Worm (Caenorhabditis elegans) whole organism, midembryonic: ENCODE measurements around the gene cal-3.
A peak's percentile ranks its signal among the peaks of the same experiment; 100 is the strongest.

Source experiments
- T22C8.4 ChIP-seq: fragments of 200-800 bp; sonication (Bioruptor generic); IDR thresholded peaks from 2 replicates; pipeline ENCODE4 v1.3.6; 2022; ENCODE audit warnings: missing genetic modification characterization, missing compliant biosample characterization
- cog-1 ChIP-seq: sonication (generic microtip); optimal IDR thresholded peaks from 2 replicates; lab custom pipeline; 2016; ENCODE audit warnings: missing genetic modification characterization, missing compliant biosample characterization
- flt-1 ChIP-seq: fragments of 200-800 bp; sonication (Bioruptor generic); IDR thresholded peaks from 2 replicates; pipeline ENCODE4 v1.3.6; 2022; ENCODE audit warnings: missing genetic modification characterization, missing compliant biosample characterization
- klf-2 ChIP-seq: fragments of 200-800 bp; sonication (Bioruptor generic); conservative IDR thresholded peaks from 2 replicates; pipeline ENCODE4 v1.3.6; 2022; ENCODE audit warnings: missing genetic modification reagents, missing genetic modification characterization, missing compliant biosample characterization
- med-1 ChIP-seq: sonication (generic microtip); optimal IDR thresholded peaks from 2 replicates; lab custom pipeline; 2017; ENCODE audit warnings: missing genetic modification characterization, mild to moderate bottlenecking, missing compliant biosample characterization, antibody characterized with exemption, missing genetic modification reagents; ENCODE audit not compliant: insufficient read depth
- ref-1 ChIP-seq: fragments of 200-800 bp; sonication (Bioruptor generic); conservative IDR thresholded peaks from 2 replicates; pipeline ENCODE4 v1.3.6; 2022; ENCODE audit warnings: missing genetic modification reagents, missing genetic modification characterization, missing compliant biosample characterization
- tab-1 ChIP-seq: fragments of 200-800 bp; sonication (Bioruptor generic); IDR thresholded peaks from 2 replicates; pipeline ENCODE4 v1.3.6; 2022; ENCODE audit warnings: missing genetic modification characterization, missing compliant biosample characterization
- ztf-23 ChIP-seq: fragments of 200-800 bp; sonication (Bioruptor generic); IDR thresholded peaks from 2 replicates; pipeline ENCODE4 v1.3.6; 2022; ENCODE audit warnings: missing genetic modification reagents, missing genetic modification characterization, missing compliant biosample characterization
- ztf-29 ChIP-seq: fragments of 200-800 bp; sonication (Bioruptor generic); IDR thresholded peaks from 2 replicates; pipeline ENCODE4 v1.3.6; 2022; ENCODE audit warnings: missing genetic modification reagents, missing genetic modification characterization, missing compliant biosample characterization

The cal-3 gene

ce11 chrIV:3814553-3815258 is 20.3 kb downstream of the cal-3 start:
- TF ChIP-seq flt-1 (GFP tag; lab: Robert Waterston, UW) (no peak), tab-1 (no peak), T22C8.4 (no peak), cog-1 (tag; lab: Kevin White, UChicago) (no peak), ztf-29 (GFP tag; lab: Robert Waterston, UW) (no peak), ztf-23 (no peak), med-1 (GFP tag; lab: Kevin White, UChicago) (no peak), ref-1 (GFP tag; lab: Robert Waterston, UW) (no peak), klf-2 (GFP tag; lab: Robert Waterston, UW) (no peak)

- TF ChIP-seq tab-1: 0 out of 2 replicates have a peak, but pooled peaks have one; percentile 32
- no peak for TF ChIP-seq cog-1 (tag; lab: Kevin White, UChicago)
- no peak for TF ChIP-seq T22C8.4
- TF ChIP-seq ztf-29 (GFP tag; lab: Robert Waterston, UW): no peak
Observed at ce11 chrIV:3812812-3813211, 22.2 kb downstream of the cal-3 start.

ce11 chrIV:3807545-3807944 is 27.4 kb downstream of the cal-3 start:
- no peak for TF ChIP-seq T22C8.4
- 0 out of 2 replicates have a peak, but pooled peaks have one; percentile 7 for TF ChIP-seq ztf-23

ce11 chrIV:3807092-3807491 is 27.9 kb downstream of the cal-3 start, which contains the start of gene M02B7.7:
Gene M02B7.7 (minus strand): TSS chrIV:3807192.
- no peak for TF ChIP-seq ztf-23
- no peak for TF ChIP-seq ztf-29 (GFP tag; lab: Robert Waterston, UW)
- no peak for TF ChIP-seq klf-2 (GFP tag; lab: Robert Waterston, UW)
- TF ChIP-seq med-1 (GFP tag; lab: Kevin White, UChicago): no peak
- no peak for TF ChIP-seq T22C8.4
- TF ChIP-seq cog-1 (tag; lab: Kevin White, UChicago): no peak
- no peak for TF ChIP-seq tab-1
- TF ChIP-seq ref-1 (GFP tag; lab: Robert Waterston, UW): no peak
- TF ChIP-seq flt-1 (GFP tag; lab: Robert Waterston, UW): no peak

ce11 chrIV:3805219-3805618 is 29.7 kb downstream of the cal-3 start, which contains the start of gene fbxc-47:
Gene fbxc-47 (plus strand): TSS chrIV:3805519.
- no peak for TF ChIP-seq klf-2 (GFP tag; lab: Robert Waterston, UW)
- TF ChIP-seq T22C8.4: no peak
- no peak for TF ChIP-seq ztf-23
- no peak for TF ChIP-seq ztf-29 (GFP tag; lab: Robert Waterston, UW)
- TF ChIP-seq ref-1 (GFP tag; lab: Robert Waterston, UW): no peak
- TF ChIP-seq cog-1 (tag; lab: Kevin White, UChicago): no peak
- no peak for TF ChIP-seq tab-1
- TF ChIP-seq med-1 (GFP tag; lab: Kevin White, UChicago): no peak
- TF ChIP-seq flt-1 (GFP tag; lab: Robert Waterston, UW): no peak

- TF ChIP-seq flt-1 (GFP tag; lab: Robert Waterston, UW): 0 out of 2 replicates have a peak, but pooled peaks have one; percentile 15
- no peak for TF ChIP-seq ztf-29 (GFP tag; lab: Robert Waterston, UW)
- peak; percentile 74 for TF ChIP-seq ztf-23
- no peak for TF ChIP-seq tab-1
- TF ChIP-seq med-1 (GFP tag; lab: Kevin White, UChicago): no peak
- 0 out of 2 replicates have a peak, but pooled peaks have one; percentile 10 for TF ChIP-seq T22C8.4
- TF ChIP-seq ref-1 (GFP tag; lab: Robert Waterston, UW): no peak
- TF ChIP-seq cog-1 (tag; lab: Kevin White, UChicago): no peak
- no peak for TF ChIP-seq klf-2 (GFP tag; lab: Robert Waterston, UW)
Observed at ce11 chrIV:3803252-3803651, 31.7 kb downstream of the cal-3 start, which contains the start of the genes algn-14 and M02B7.2. Gene algn-14 (minus strand): TSS chrIV:3803426. Gene M02B7.2 (plus strand): TSS chrIV:3803581.

- TF ChIP-seq klf-2 (GFP tag; lab: Robert Waterston, UW) (no peak), ztf-29 (GFP tag; lab: Robert Waterston, UW) (no peak), ref-1 (GFP tag; lab: Robert Waterston, UW) (no peak), tab-1 (no peak), T22C8.4 (no peak), flt-1 (GFP tag; lab: Robert Waterston, UW) (no peak), med-1 (GFP tag; lab: Kevin White, UChicago) (no peak), cog-1 (tag; lab: Kevin White, UChicago) (no peak), ztf-23 (no peak)
Observed at ce11 chrIV:3800952-3801351, 34.0 kb downstream of the cal-3 start, which contains the start of gene osm-3. Gene osm-3 (minus strand): TSS chrIV:3801052.

- TF ChIP-seq med-1 (GFP tag; lab: Kevin White, UChicago): no peak
- TF ChIP-seq ztf-23: no peak
- TF ChIP-seq flt-1 (GFP tag; lab: Robert Waterston, UW): no peak
Observed at ce11 chrIV:3797442-3797841, 37.5 kb downstream of the cal-3 start.

ce11 chrIV:3794437-3794836 is 40.5 kb downstream of the cal-3 start, which contains the start of gene K09B3.1:
Gene K09B3.1 (plus strand): TSS chrIV:3794737.
- TF ChIP-seq ztf-23: no peak
- TF ChIP-seq med-1 (GFP tag; lab: Kevin White, UChicago): no peak
- no peak for TF ChIP-seq cog-1 (tag; lab: Kevin White, UChicago)
- TF ChIP-seq ref-1 (GFP tag; lab: Robert Waterston, UW): no peak
- TF ChIP-seq ztf-29 (GFP tag; lab: Robert Waterston, UW): no peak
- TF ChIP-seq klf-2 (GFP tag; lab: Robert Waterston, UW): no peak
- no peak for TF ChIP-seq tab-1
- TF ChIP-seq T22C8.4: no peak
- TF ChIP-seq flt-1 (GFP tag; lab: Robert Waterston, UW): no peak

ce11 chrIV:3783910-3784309 is 51.1 kb downstream of the cal-3 start, which contains the start of gene glct-6:
Gene glct-6 (plus strand): TSS chrIV:3784210.
- no peak for TF ChIP-seq ref-1 (GFP tag; lab: Robert Waterston, UW)
